Fruit fly (Drosophila melanogaster) whole organism, prepupa: ENCODE measurements around the gene CG11369.

ENCODE experiments used
- CG10631 ChIP-seq: fragments of 200-800 bp; sonication (Bioruptor generic); optimal IDR thresholded peaks from 2 replicates; lab custom pipeline; 2016; ENCODE audit warnings: missing biosample characterization, missing genetic modification characterization
- CG10669 ChIP-seq: fragments of 200-800 bp; sonication (Bioruptor generic); optimal IDR thresholded peaks from 3 replicates; lab custom pipeline; 2018; ENCODE audit warnings: missing biosample characterization, mild to moderate bottlenecking, missing genetic modification characterization, moderate library complexity
- CG11294 ChIP-seq: fragments of 200-800 bp; sonication (Bioruptor generic); IDR thresholded peaks from 2 replicates; pipeline ENCODE4 v1.3.6; 2022; ENCODE audit warnings: missing biosample characterization, missing genetic modification characterization
- CG11902 ChIP-seq: fragments of 200-800 bp; sonication (Bioruptor generic); optimal IDR thresholded peaks from 3 replicates; lab custom pipeline; 2016; ENCODE audit warnings: missing biosample characterization, missing genetic modification characterization
- CG1621 ChIP-seq: fragments of 200-800 bp; sonication (Bioruptor generic); optimal IDR thresholded peaks from 3 replicates; lab custom pipeline; 2018; ENCODE audit warnings: missing biosample characterization, mild to moderate bottlenecking, missing genetic modification characterization
- CG16779 ChIP-seq: fragments of 200-800 bp; sonication (Bioruptor generic); optimal IDR thresholded peaks from 3 replicates; lab custom pipeline; 2017; ENCODE audit warnings: missing biosample characterization, mild to moderate bottlenecking, missing genetic modification characterization
- CG3032 ChIP-seq: fragments of 200-800 bp; optimal IDR thresholded peaks from 2 replicates; lab custom pipeline; 2019; ENCODE audit warnings: missing biosample characterization, mild to moderate bottlenecking, missing genetic modification characterization, moderate library complexity
- CG32006 ChIP-seq: fragments of 200-800 bp; sonication (Bioruptor generic); optimal IDR thresholded peaks from 3 replicates; lab custom pipeline; 2017; ENCODE audit warnings: missing biosample characterization, mild to moderate bottlenecking, missing genetic modification characterization
- CG34406 ChIP-seq: fragments of 200-800 bp; sonication (Bioruptor generic); optimal IDR thresholded peaks from 3 replicates; lab custom pipeline; 2016; ENCODE audit warnings: missing biosample characterization, missing genetic modification characterization
- CG6163 ChIP-seq: fragments of 200-800 bp; sonication (Bioruptor generic); IDR thresholded peaks from 3 replicates; pipeline ENCODE4 v1.3.6; 2022; ENCODE audit warnings: missing biosample characterization, missing genetic modification characterization
- CG6276 ChIP-seq: fragments of 200-800 bp; sonication (Bioruptor generic); optimal IDR thresholded peaks from 2 replicates; lab custom pipeline; 2017; ENCODE audit warnings: missing biosample characterization, mild to moderate bottlenecking, missing genetic modification characterization
- CG6792 ChIP-seq: fragments of 200-800 bp; sonication (Bioruptor generic); optimal IDR thresholded peaks from 3 replicates; lab custom pipeline; 2016; ENCODE audit warnings: missing biosample characterization, missing genetic modification characterization
- CG6808 ChIP-seq: fragments of 200-800 bp; sonication (Bioruptor generic); optimal IDR thresholded peaks from 3 replicates; lab custom pipeline; 2017; ENCODE audit warnings: missing biosample characterization, missing genetic modification characterization, mild to moderate bottlenecking, moderate library complexity, missing genetic modification reagents
- CG6854 ChIP-seq: fragments of 200-800 bp; sonication (Bioruptor generic); optimal IDR thresholded peaks from 2 replicates; lab custom pipeline; 2017; ENCODE audit warnings: missing biosample characterization, mild to moderate bottlenecking, missing genetic modification characterization
- CG8119 ChIP-seq: fragments of 200-800 bp; sonication (Bioruptor generic); IDR thresholded peaks from 3 replicates; pipeline ENCODE4 v1.3.6; 2022; ENCODE audit warnings: missing biosample characterization, missing genetic modification characterization
- CG8632 ChIP-seq: fragments of 200-800 bp; sonication (Bioruptor generic); optimal IDR thresholded peaks from 3 replicates; lab custom pipeline; 2016; ENCODE audit warnings: missing biosample characterization, missing genetic modification characterization
- CG9139 ChIP-seq: fragments of 200-800 bp; sonication (Bioruptor generic); optimal IDR thresholded peaks from 3 replicates; lab custom pipeline; 2017; ENCODE audit warnings: missing biosample characterization, mild to moderate bottlenecking, missing genetic modification characterization
- Eip75B ChIP-seq: fragments of 200-800 bp; sonication (Bioruptor generic); optimal IDR thresholded peaks from 3 replicates; lab custom pipeline; 2016; ENCODE audit warnings: missing biosample characterization, missing genetic modification characterization
- Eip78C ChIP-seq: fragments of 200-800 bp; sonication (Bioruptor generic); peaks from one replicate; lab custom pipeline; 2016; ENCODE audit warnings: missing biosample characterization, missing genetic modification characterization
- Eip93F ChIP-seq: fragments of 200-800 bp; sonication (Bioruptor generic); optimal IDR thresholded peaks from 2 replicates; lab custom pipeline; 2016; ENCODE audit warnings: missing biosample characterization, mild to moderate bottlenecking, missing genetic modification characterization
- Ets21C ChIP-seq: fragments of 200-800 bp; sonication (Bioruptor generic); optimal IDR thresholded peaks from 3 replicates; lab custom pipeline; 2016; ENCODE audit warnings: missing biosample characterization, missing genetic modification characterization
- Gug ChIP-seq: fragments of 200-800 bp; sonication (Bioruptor generic); IDR thresholded peaks from 2 replicates; pipeline ENCODE4 v1.3.6; 2022; ENCODE audit warnings: missing biosample characterization, missing genetic modification characterization
- Hr38 ChIP-seq: sonication (Bioruptor generic); optimal IDR thresholded peaks from 2 replicates; lab custom pipeline; 2016; ENCODE audit warnings: missing biosample characterization, missing genetic modification characterization
- Hr39 ChIP-seq: fragments of 200-800 bp; sonication (Bioruptor generic); optimal IDR thresholded peaks from 2 replicates; lab custom pipeline; 2016; ENCODE audit warnings: missing biosample characterization, missing genetic modification characterization
- Hr4 ChIP-seq: fragments of 200-800 bp; sonication (Bioruptor generic); optimal IDR thresholded peaks from 3 replicates; lab custom pipeline; 2016; ENCODE audit warnings: missing biosample characterization, missing genetic modification characterization
- Lpt ChIP-seq: fragments of 200-800 bp; sonication (Bioruptor generic); optimal IDR thresholded peaks from 3 replicates; lab custom pipeline; 2016; ENCODE audit warnings: missing biosample characterization, missing genetic modification characterization
- OdsH ChIP-seq: fragments of 200-800 bp; sonication (Bioruptor generic); optimal IDR thresholded peaks from 3 replicates; lab custom pipeline; 2016; ENCODE audit warnings: missing biosample characterization, missing genetic modification characterization
- Smox ChIP-seq: fragments of 200-800 bp; sonication (Bioruptor generic); optimal IDR thresholded peaks from 3 replicates; lab custom pipeline; 2016; ENCODE audit warnings: missing biosample characterization, missing genetic modification characterization
- Sox102F ChIP-seq: fragments of 200-800 bp; sonication (Bioruptor generic); optimal IDR thresholded peaks from 2 replicates; lab custom pipeline; 2016; ENCODE audit warnings: missing biosample characterization, mild to moderate bottlenecking, missing genetic modification characterization
- Sox14 ChIP-seq: fragments of 200-800 bp; sonication (Bioruptor generic); optimal IDR thresholded peaks from 3 replicates; lab custom pipeline; 2016; ENCODE audit warnings: missing biosample characterization, missing genetic modification characterization
- Sox15 ChIP-seq: fragments of 200-800 bp; sonication (Bioruptor generic); optimal IDR thresholded peaks from 3 replicates; lab custom pipeline; 2016; ENCODE audit warnings: missing biosample characterization, missing genetic modification characterization
- achi ChIP-seq: fragments of 200-800 bp; sonication (Bioruptor generic); optimal IDR thresholded peaks from 3 replicates; lab custom pipeline; 2016; ENCODE audit warnings: missing biosample characterization, missing genetic modification characterization
- acj6 ChIP-seq: fragments of 200-800 bp; sonication (Bioruptor generic); optimal IDR thresholded peaks from 3 replicates; lab custom pipeline; 2016; ENCODE audit warnings: missing biosample characterization, missing genetic modification characterization
- cyc ChIP-seq: fragments of 200-800 bp; sonication (Bioruptor generic); optimal IDR thresholded peaks from 3 replicates; lab custom pipeline; 2016; ENCODE audit warnings: missing biosample characterization, missing genetic modification characterization
- dac ChIP-seq: fragments of 200-800 bp; sonication (Bioruptor generic); optimal IDR thresholded peaks from 2 replicates; lab custom pipeline; 2017; ENCODE audit warnings: missing biosample characterization, mild to moderate bottlenecking, missing genetic modification characterization
- dsx ChIP-seq: fragments of 200-800 bp; optimal IDR thresholded peaks from 3 replicates; lab custom pipeline; 2019; ENCODE audit warnings: missing biosample characterization, mild to moderate bottlenecking, missing genetic modification characterization, moderate library complexity; ENCODE audit not compliant: poor library complexity, severe bottlenecking
- eg ChIP-seq: fragments of 200-800 bp; sonication (Bioruptor generic); IDR thresholded peaks from 3 replicates; pipeline ENCODE4 v1.3.6; 2022; ENCODE audit warnings: missing biosample characterization, missing genetic modification characterization
- esn ChIP-seq: fragments of 200-800 bp; sonication (Bioruptor generic); optimal IDR thresholded peaks from 2 replicates; lab custom pipeline; 2016; ENCODE audit warnings: missing biosample characterization, mild to moderate bottlenecking, missing genetic modification characterization, moderate library complexity
- fd85E ChIP-seq: fragments of 200-800 bp; sonication (Bioruptor generic); optimal IDR thresholded peaks from 3 replicates; lab custom pipeline; 2016; ENCODE audit warnings: missing biosample characterization, missing genetic modification characterization
- fkh ChIP-seq: fragments of 200-800 bp; sonication (Bioruptor generic); optimal IDR thresholded peaks from 3 replicates; lab custom pipeline; 2017; ENCODE audit warnings: missing biosample characterization, mild to moderate bottlenecking, missing genetic modification characterization, moderate library complexity
- lz ChIP-seq: fragments of 200-800 bp; sonication (Bioruptor generic); optimal IDR thresholded peaks from 3 replicates; lab custom pipeline; 2016; ENCODE audit warnings: missing biosample characterization, missing genetic modification characterization
- net ChIP-seq: fragments of 200-800 bp; sonication (Bioruptor generic); optimal IDR thresholded peaks from 3 replicates; lab custom pipeline; 2016; ENCODE audit warnings: missing biosample characterization, missing genetic modification characterization
- pdm3 ChIP-seq: fragments of 200-800 bp; sonication (Bioruptor generic); optimal IDR thresholded peaks from 3 replicates; lab custom pipeline; 2016; ENCODE audit warnings: missing biosample characterization, missing genetic modification characterization
- salr ChIP-seq, 2 experiments: fragments of 200-800 bp; sonication (Bioruptor generic); optimal IDR thresholded peaks; 3 replicates each; lab custom pipeline; 2016 to 2018; ENCODE audit warnings: missing biosample characterization in 2 of 2, missing genetic modification characterization in 2 of 2, mild to moderate bottlenecking in 1 of 2
- spab ChIP-seq: fragments of 200-800 bp; sonication (Bioruptor generic); optimal IDR thresholded peaks from 2 replicates; lab custom pipeline; 2017; ENCODE audit warnings: missing biosample characterization, mild to moderate bottlenecking, missing genetic modification characterization, missing genetic modification reagents
- ss ChIP-seq, 2 experiments: fragments of 200-800 bp; sonication (Bioruptor generic); optimal IDR thresholded peaks; 2 replicates in 1 of 2; 3 replicates in 1 of 2; lab custom pipeline; 2017 to 2018; ENCODE audit warnings: mild to moderate bottlenecking in 2 of 2, missing biosample characterization in 2 of 2, missing genetic modification characterization in 2 of 2, moderate library complexity in 1 of 2
- svp ChIP-seq: fragments of 200-800 bp; sonication (Bioruptor generic); peaks from one replicate; lab custom pipeline; 2016; ENCODE audit warnings: missing biosample characterization, missing genetic modification characterization
- topi ChIP-seq: fragments of 200-800 bp; sonication (Bioruptor generic); optimal IDR thresholded peaks from 3 replicates; lab custom pipeline; 2016; ENCODE audit warnings: missing biosample characterization, missing genetic modification characterization
- vri ChIP-seq: fragments of 200-800 bp; sonication (Bioruptor generic); optimal IDR thresholded peaks from 3 replicates; lab custom pipeline; 2016; ENCODE audit warnings: missing biosample characterization, mild to moderate bottlenecking, missing genetic modification characterization

The CG11369 gene

dm6 chrX:7540749-7541454 is 33.2 kb upstream of the CG11369 start (continued):
- peak; percentile 47 for TF ChIP-seq CG16779 (tag; lab: Kevin White, UChicago)
- no peak for TF ChIP-seq CG6854 (GFP tag; lab: Kevin White, UChicago)
- no peak for TF ChIP-seq CG11902 (GFP tag; lab: Kevin White, UChicago)
- TF ChIP-seq Sox14 (GFP tag; lab: Kevin White, UChicago): no peak
- peak; percentile 58; the same call in 2 of the 3 replicates for TF ChIP-seq CG6163 (GFP tag; lab: Robert Waterston, UW)
- TF ChIP-seq CG3032 (tag; lab: Kevin White, UChicago): peak; percentile 75
- TF ChIP-seq, all 60 proteins: peak for 28

- TF ChIP-seq Ets21C (GFP tag; lab: Kevin White, UChicago): peak; percentile 28
- TF ChIP-seq Eip75B: peak; percentile 42
- peak; percentile 52 for TF ChIP-seq acj6 (GFP tag; lab: Kevin White, UChicago)
- peak; percentile 66 for TF ChIP-seq topi (GFP tag; lab: Kevin White, UChicago)
- no peak for TF ChIP-seq CG9139 (GFP tag; lab: Kevin White, UChicago)
- peak; percentile 34 for TF ChIP-seq OdsH
- TF ChIP-seq Sox14 (GFP tag; lab: Kevin White, UChicago): peak; percentile 38
- TF ChIP-seq Sox15: peak; percentile 11
- peak; percentile 21 for TF ChIP-seq CG11902 (GFP tag; lab: Kevin White, UChicago)
- TF ChIP-seq CG34406 (GFP tag; lab: Kevin White, UChicago): peak; percentile 1
- TF ChIP-seq svp (GFP tag; lab: Kevin White, UChicago): peak; percentile 87
- no peak for TF ChIP-seq Gug (GFP tag; lab: Robert Waterston, UW)
- peak; percentile 54 for TF ChIP-seq Hr39 (GFP tag; lab: Kevin White, UChicago)
- TF ChIP-seq fd85E (GFP tag; lab: Kevin White, UChicago): no peak
- no peak for TF ChIP-seq Lpt (GFP tag; lab: Kevin White, UChicago)
- peak; percentile 18 for TF ChIP-seq CG10669 (GFP tag; lab: Kevin White, UChicago)
- peak; percentile 50 for TF ChIP-seq pdm3 (GFP tag; lab: Kevin White, UChicago)
- peak; percentile 65 for TF ChIP-seq cyc (GFP tag; lab: Kevin White, UChicago)
- peak; percentile 32 for TF ChIP-seq CG6792 (GFP tag; lab: Kevin White, UChicago)
- no peak for TF ChIP-seq dac (GFP tag; lab: Kevin White, UChicago)
- peak; percentile 1 for TF ChIP-seq CG3032 (tag; lab: Kevin White, UChicago)
- TF ChIP-seq Sox102F: peak; percentile 51
- TF ChIP-seq vri (GFP tag; lab: Kevin White, UChicago): no peak
- peak; percentile 5 for TF ChIP-seq CG8632 (GFP tag; lab: Kevin White, UChicago)
- no peak for TF ChIP-seq dsx (GFP tag; lab: Kevin White, UChicago)
- no peak for TF ChIP-seq ss (GFP tag; optimal IDR thresholded peaks at IDR 0.05; lab: Kevin White, UChicago)
- no peak for TF ChIP-seq CG16779 (tag; lab: Kevin White, UChicago)
- TF ChIP-seq lz (GFP tag; lab: Kevin White, UChicago): peak; percentile 57
- TF ChIP-seq CG6808 (GFP tag; lab: Kevin White, UChicago): no peak
- peak; percentile 76 for TF ChIP-seq Eip78C (GFP tag; lab: Kevin White, UChicago)
- TF ChIP-seq CG1621 (tag; lab: Kevin White, UChicago): no peak
- no peak for TF ChIP-seq CG11294 (GFP tag; lab: Robert Waterston, UW)
- no peak for TF ChIP-seq Hr4 (GFP tag; lab: Kevin White, UChicago)
- TF ChIP-seq CG8119 (GFP tag; lab: Robert Waterston, UW): no peak
- TF ChIP-seq salr (GFP tag; optimal IDR thresholded peaks at IDR 0.05; lab: Kevin White, UChicago): no peak
- no peak for TF ChIP-seq net (GFP tag; lab: Kevin White, UChicago)
- peak; percentile 56 for TF ChIP-seq CG10631 (GFP tag; lab: Kevin White, UChicago)
- TF ChIP-seq Hr38 (GFP tag; lab: Kevin White, UChicago): no peak
- peak; percentile 61 for TF ChIP-seq Smox
- peak; percentile 16 for TF ChIP-seq achi (GFP tag; lab: Kevin White, UChicago)
- TF ChIP-seq fkh (GFP tag; lab: Kevin White, UChicago): no peak
- TF ChIP-seq spab: no peak
- TF ChIP-seq CG32006 (GFP tag; lab: Kevin White, UChicago): peak; percentile 1
- no peak for TF ChIP-seq CG6276 (GFP tag; lab: Kevin White, UChicago)
- TF ChIP-seq eg (GFP tag; lab: Robert Waterston, UW): no peak
- TF ChIP-seq Eip93F (GFP tag; lab: Kevin White, UChicago): no peak
- TF ChIP-seq esn (GFP tag; lab: Kevin White, UChicago): peak; percentile 70
Observed at dm6 chrX:7541455-7541797, 32.7 kb upstream of the CG11369 start.
